Worm (Caenorhabditis elegans) whole organism, young adult: ENCODE data around the gene F49H6.8.

Experiments
- him-1 ChIP-seq: sonication (generic microtip); optimal IDR thresholded peaks from 2 replicates; lab custom pipeline; 2016; ENCODE audit warnings: missing genotype, missing genetic modification reagents, missing genetic modification characterization, missing compliant biosample characterization
- let-607 ChIP-seq, 2 experiments: fragments of 200-800 bp in 1 of 2; sonication (Bioruptor generic) in 1 of 2; sonication (generic microtip) in 1 of 2; optimal IDR thresholded peaks; 2 replicates each; lab custom pipeline; 2016 to 2018; ENCODE audit warnings: mild to moderate bottlenecking in 2 of 2, missing compliant biosample characterization in 2 of 2, missing genetic modification characterization in 2 of 2, moderate library complexity in 2 of 2, missing genotype in 1 of 2
- lir-1 ChIP-seq: fragments of 200-800 bp; sonication (Bioruptor generic); conservative IDR thresholded peaks from 2 replicates; pipeline ENCODE4 v1.3.6; 2022; ENCODE audit warnings: missing genetic modification reagents, missing genetic modification characterization, missing compliant biosample characterization
- madf-3 ChIP-seq: fragments of 200-800 bp; sonication (Bioruptor generic); IDR thresholded peaks from 2 replicates; pipeline ENCODE4 v1.3.6; 2022; ENCODE audit warnings: missing genetic modification reagents, missing genetic modification characterization, missing compliant biosample characterization
- ztf-25 ChIP-seq: fragments of 200-800 bp; sonication (Bioruptor generic); IDR thresholded peaks from 2 replicates; pipeline ENCODE4 v1.3.6; 2022; ENCODE audit warnings: missing genetic modification reagents, missing genetic modification characterization, missing compliant biosample characterization
- ztf-26 ChIP-seq: sonication (generic microtip); optimal IDR thresholded peaks from 2 replicates; lab custom pipeline; 2017; ENCODE audit warnings: missing genetic modification characterization, missing compliant biosample characterization

DNA sequence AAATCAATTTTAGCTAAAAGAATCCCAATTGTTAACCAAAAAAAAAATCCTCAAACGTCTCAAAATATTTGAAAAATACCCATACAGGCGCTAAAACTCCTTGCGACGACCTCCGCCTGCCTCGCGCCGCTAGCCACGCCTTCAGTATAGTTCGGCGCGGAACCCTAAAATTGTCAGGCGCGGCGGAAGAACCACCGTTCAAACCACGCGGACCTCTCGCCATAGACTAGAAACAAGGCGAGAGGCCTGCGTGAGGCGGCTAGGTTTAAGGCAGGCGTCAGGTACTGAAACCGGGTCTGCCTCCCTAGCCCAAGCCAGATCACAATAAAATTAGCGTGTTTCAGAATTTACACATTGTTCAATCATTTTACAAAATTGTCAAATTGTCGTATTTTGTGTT is 30.1 kb downstream of the F49H6.8 start:
- TF ChIP-seq ztf-26 (tag; lab: Kevin White, UChicago) (no peak), ztf-25 (GFP tag; lab: Robert Waterston, UW) (no peak), lir-1 (GFP tag; lab: Robert Waterston, UW) (no peak), let-607 (tag; optimal IDR thresholded peaks at IDR 0.05; lab: Kevin White, UChicago) (no peak), him-1 (tag; lab: Kevin White, UChicago) (no peak), madf-3 (GFP tag; lab: Robert Waterston, UW) (no peak)
